Worm (Caenorhabditis elegans) whole organism, L4 larva: ENCODE measurements around the gene srh-63.

ENCODE experiments used
- F10B5.3 ChIP-seq: sonication (generic microtip); optimal IDR thresholded peaks from 2 replicates; lab custom pipeline; 2016; ENCODE audit warnings: mild to moderate bottlenecking, missing genetic modification characterization, missing compliant biosample characterization
- F37D6.2 ChIP-seq: sonication (generic microtip); optimal IDR thresholded peaks from 2 replicates; lab custom pipeline; 2016; ENCODE audit warnings: mild to moderate bottlenecking, missing genetic modification characterization, missing compliant biosample characterization
- R02D3.7 ChIP-seq: fragments of 150-350 bp; sonication (generic microtip); optimal IDR thresholded peaks from 3 replicates; lab custom pipeline; 2014; ENCODE audit warnings: missing biosample characterization, missing genetic modification characterization
- Y105C5A.15 ChIP-seq: fragments of 200-800 bp; sonication (Bioruptor generic); IDR thresholded peaks from 2 replicates; pipeline ENCODE4 v1.3.6; 2022; ENCODE audit warnings: missing genetic modification characterization, missing compliant biosample characterization
- aha-1 ChIP-seq: fragments of 150-350 bp; peaks from one replicate; lab custom pipeline; 2014; ENCODE audit warnings: missing biosample characterization, missing genetic modification characterization
- attf-4 ChIP-seq: sonication (generic microtip); optimal IDR thresholded peaks from 3 replicates; lab custom pipeline; 2017; ENCODE audit warnings: missing biosample characterization, missing genetic modification characterization
- ceh-20 ChIP-seq: fragments of 200-800 bp; sonication (Bioruptor generic); IDR thresholded peaks from 2 replicates; pipeline ENCODE4 v1.3.6; 2022; ENCODE audit warnings: missing genetic modification reagents, missing genetic modification characterization, missing compliant biosample characterization
- ceh-44 ChIP-seq: fragments of 200-800 bp; sonication (Bioruptor generic); IDR thresholded peaks from 2 replicates; pipeline ENCODE4 v1.3.6; 2022; ENCODE audit warnings: missing genetic modification reagents, missing genetic modification characterization, missing compliant biosample characterization
- cey-2 ChIP-seq: sonication (generic microtip); optimal IDR thresholded peaks from 3 replicates; lab custom pipeline; 2017; ENCODE audit warnings: missing genetic modification characterization, mild to moderate bottlenecking, missing compliant biosample characterization, antibody characterized with exemption, borderline replicate concordance; ENCODE audit not compliant: insufficient read depth
- daf-16 ChIP-seq, 3 experiments: sonication (generic microtip); optimal IDR thresholded peaks; 2 replicates each; lab custom pipeline; 2016 to 2017; ENCODE audit warnings: missing genetic modification characterization in 3 of 3, missing genetic modification reagents in 3 of 3, mild to moderate bottlenecking in 2 of 3, missing compliant biosample characterization in 2 of 3, missing biosample characterization in 1 of 3, moderate library complexity in 1 of 3
- daf-8 ChIP-seq: fragments of 200-800 bp; sonication (Bioruptor generic); IDR thresholded peaks from 2 replicates; pipeline ENCODE4 v1.3.6; 2022; ENCODE audit warnings: missing genetic modification characterization, missing compliant biosample characterization
- dmd-9 ChIP-seq: fragments of 200-800 bp; sonication (Bioruptor generic); IDR thresholded peaks from 2 replicates; pipeline ENCODE4 v1.3.6; 2022; ENCODE audit warnings: missing genetic modification reagents, missing genetic modification characterization, missing compliant biosample characterization
- dve-1 ChIP-seq: sonication (generic microtip); optimal IDR thresholded peaks from 2 replicates; lab custom pipeline; 2017; ENCODE audit warnings: antibody characterized with exemption, mild to moderate bottlenecking, missing genetic modification characterization, missing compliant biosample characterization; ENCODE audit not compliant: insufficient read depth
- hlh-30 ChIP-seq: sonication (generic microtip); optimal IDR thresholded peaks from 2 replicates; lab custom pipeline; 2017; ENCODE audit warnings: antibody characterized with exemption, mild to moderate bottlenecking, missing genetic modification characterization, missing compliant biosample characterization; ENCODE audit not compliant: insufficient read depth
- lin-15B ChIP-seq: fragments of 150-350 bp; sonication (generic microtip); optimal IDR thresholded peaks from 3 replicates; lab custom pipeline; 2014; ENCODE audit warnings: missing biosample characterization, missing genetic modification characterization
- lin-39 ChIP-seq: fragments of 150-350 bp; optimal IDR thresholded peaks from 2 replicates; lab custom pipeline; 2014; ENCODE audit warnings: missing biosample characterization, missing genetic modification reagents, missing genetic modification characterization
- lir-3 ChIP-seq: sonication (generic microtip); optimal IDR thresholded peaks from 2 replicates; lab custom pipeline; 2016; ENCODE audit warnings: mild to moderate bottlenecking, missing genetic modification characterization, missing compliant biosample characterization
- lsy-2 ChIP-seq, 2 experiments: fragments of 150-350 bp in 1 of 2; sonication (generic microtip) in 1 of 2; optimal IDR thresholded peaks; 2 replicates each; lab custom pipeline; 2014 to 2017; ENCODE audit warnings: missing biosample characterization in 2 of 2, missing genetic modification characterization in 2 of 2
- mdt-29 ChIP-seq: fragments of 200-800 bp; sonication (Bioruptor generic); IDR thresholded peaks from 2 replicates; pipeline ENCODE4 v1.3.6; 2022; ENCODE audit warnings: missing genetic modification reagents, missing genetic modification characterization, missing compliant biosample characterization
- mxl-2 ChIP-seq: fragments of 200-800 bp; sonication (Bioruptor generic); conservative IDR thresholded peaks from 2 replicates; pipeline ENCODE4 v1.3.6; 2022; ENCODE audit warnings: missing genetic modification reagents, missing genetic modification characterization, missing compliant biosample characterization
- mxl-3 ChIP-seq: fragments of 200-800 bp; sonication (Bioruptor generic); optimal IDR thresholded peaks from 2 replicates; lab custom pipeline; 2018; ENCODE audit warnings: mild to moderate bottlenecking, missing genetic modification characterization, missing compliant biosample characterization
- nhr-102 ChIP-seq: sonication (generic microtip); optimal IDR thresholded peaks from 2 replicates; lab custom pipeline; 2016; ENCODE audit warnings: mild to moderate bottlenecking, missing genetic modification characterization, moderate library complexity, missing compliant biosample characterization
- nhr-11 ChIP-seq: fragments of 150-350 bp; optimal IDR thresholded peaks from 2 replicates; lab custom pipeline; 2014; ENCODE audit warnings: missing biosample characterization, missing genetic modification characterization
- nhr-111 ChIP-seq: fragments of 200-800 bp; sonication (Bioruptor generic); optimal IDR thresholded peaks from 2 replicates; lab custom pipeline; 2018; ENCODE audit warnings: mild to moderate bottlenecking, missing genetic modification characterization, missing compliant biosample characterization
- nhr-28 ChIP-seq: fragments of 150-350 bp; optimal IDR thresholded peaks from 2 replicates; lab custom pipeline; 2014; ENCODE audit warnings: missing biosample characterization, missing genetic modification characterization
- nhr-42 ChIP-seq: fragments of 200-800 bp; sonication (Bioruptor generic); IDR thresholded peaks from 2 replicates; pipeline ENCODE4 v1.3.6; 2022; ENCODE audit warnings: missing genetic modification characterization, missing compliant biosample characterization
- nhr-76 ChIP-seq: fragments of 150-350 bp; optimal IDR thresholded peaks from 2 replicates; lab custom pipeline; 2014; ENCODE audit warnings: missing biosample characterization, missing genetic modification characterization
- pha-4 ChIP-seq, 2 experiments: fragments of 150-350 bp in 1 of 2; fragments of 200-800 bp in 1 of 2; sonication (Bioruptor generic) in 1 of 2; IDR thresholded peaks in 1 of 2; optimal IDR thresholded peaks in 1 of 2; 2 replicates each; pipeline versions ENCODE4 v1.3.6 to Lab custom; 2014 to 2022; ENCODE audit warnings: missing genetic modification characterization in 2 of 2, missing genetic modification reagents in 2 of 2, missing biosample characterization in 1 of 2, missing compliant biosample characterization in 1 of 2
- pqm-1 ChIP-seq: sonication (generic microtip); optimal IDR thresholded peaks from 2 replicates; lab custom pipeline; 2017; ENCODE audit warnings: missing biosample characterization, missing genetic modification characterization
- snpc-1.2 ChIP-seq: fragments of 200-800 bp; sonication (Bioruptor generic); IDR thresholded peaks from 2 replicates; pipeline ENCODE4 v1.3.6; 2022; ENCODE audit warnings: missing genetic modification reagents, missing genetic modification characterization, missing compliant biosample characterization
- spr-3 ChIP-seq: fragments of 200-800 bp; sonication (Bioruptor generic); optimal IDR thresholded peaks from 2 replicates; lab custom pipeline; 2018; ENCODE audit warnings: mild to moderate bottlenecking, missing genetic modification characterization, missing compliant biosample characterization
- tra-1 ChIP-seq: fragments of 200-800 bp; sonication (Bioruptor generic); IDR thresholded peaks from 2 replicates; pipeline ENCODE4 v1.3.6; 2022; ENCODE audit warnings: missing genetic modification reagents, missing genetic modification characterization, missing compliant biosample characterization
- unc-130 ChIP-seq: sonication (generic microtip); optimal IDR thresholded peaks from 2 replicates; lab custom pipeline; 2016; ENCODE audit warnings: missing genetic modification reagents, missing genetic modification characterization, missing compliant biosample characterization
- unc-62 ChIP-seq, 3 experiments: fragments of 150-350 bp in 1 of 3; sonication (generic microtip); optimal IDR thresholded peaks in 2 of 3; peaks in 1 of 3; 1 replicate in 1 of 3; 2 replicates in 2 of 3; lab custom pipeline; 2014 to 2017; ENCODE audit warnings: missing biosample characterization in 3 of 3, missing genetic modification characterization in 3 of 3, missing genetic modification reagents in 3 of 3, missing genotype in 1 of 3
- zag-1 ChIP-seq: fragments of 150-350 bp; optimal IDR thresholded peaks from 2 replicates; lab custom pipeline; 2014; ENCODE audit warnings: missing biosample characterization, missing genetic modification characterization

Gene srh-63

DNA sequence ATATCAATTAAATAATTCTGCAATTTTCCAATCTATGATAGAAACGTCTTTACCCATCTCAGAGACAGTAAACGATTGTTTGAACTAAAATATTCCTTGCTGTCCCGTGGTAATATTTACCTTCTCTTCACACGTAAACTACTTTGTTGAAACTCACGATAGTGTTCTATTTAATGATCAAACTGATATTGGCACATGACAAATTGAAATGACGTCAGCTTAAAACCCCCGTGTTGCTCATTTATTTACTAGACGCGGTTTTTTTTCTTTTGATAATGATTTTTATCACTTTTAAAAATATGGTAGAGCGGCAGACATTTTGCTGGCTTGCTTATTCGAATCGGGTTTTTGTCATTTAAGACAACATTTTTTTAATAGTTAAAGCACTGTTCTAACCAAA, 38.0 kb downstream of the srh-63 start:
- TF ChIP-seq ceh-20 (GFP tag; lab: Robert Waterston, UW): no peak
- no peak for TF ChIP-seq daf-16 (GFP tag; optimal IDR thresholded peaks at IDR 0.05; lab: Kevin White, UChicago)
- peak; percentile 85 for TF ChIP-seq daf-16 (tag; optimal IDR thresholded peaks at IDR 0.05; lab: Kevin White, UChicago)
- peak; percentile 37 for TF ChIP-seq hlh-30 (tag; lab: Kevin White, UChicago)
- no peak for TF ChIP-seq mxl-3 (GFP tag; lab: Kevin White, UChicago)
- peak; percentile 31 for TF ChIP-seq nhr-28 (tag; lab: Kevin White, UChicago)
- peak; percentile 73 for TF ChIP-seq dve-1 (tag; lab: Kevin White, UChicago)
- TF ChIP-seq pqm-1 (tag; lab: Kevin White, UChicago): peak; percentile 36

DNA sequence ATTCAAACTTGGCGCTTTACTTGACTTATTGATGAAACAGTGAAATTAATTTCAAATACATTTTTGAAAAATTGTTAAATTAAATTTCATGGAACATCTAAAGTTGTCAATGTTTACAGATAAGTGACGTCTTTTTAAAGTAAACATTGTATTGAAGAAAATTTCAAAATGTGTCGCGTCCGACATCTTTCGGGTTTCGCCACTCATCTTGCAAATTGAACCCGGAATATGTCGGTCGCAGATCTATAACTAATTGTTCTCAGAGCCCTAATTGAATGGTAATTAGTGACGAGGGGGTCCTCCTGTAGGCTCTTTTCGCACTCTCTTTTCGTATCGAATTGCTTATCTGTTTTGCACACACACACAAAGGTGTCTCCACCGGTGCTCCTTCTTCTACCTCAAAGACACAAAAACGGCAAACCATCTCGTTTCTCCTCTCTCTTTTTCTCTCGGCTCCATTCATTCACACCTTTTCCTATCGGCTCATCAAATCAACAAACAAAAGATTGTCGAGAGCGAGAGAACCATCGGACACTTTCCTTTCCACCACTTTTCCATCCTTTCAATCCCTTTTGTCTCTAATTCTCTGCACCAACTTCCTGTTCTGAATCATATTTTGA, 39.1 kb downstream of the srh-63 start:
- no peak for TF ChIP-seq pha-4 (GFP tag; IDR thresholded peaks at IDR 0.05; lab: Robert Waterston, UW)
- peak; percentile 31 for TF ChIP-seq pha-4 (tag; optimal IDR thresholded peaks at IDR 0.05; lab: Kevin White, UChicago)
- TF ChIP-seq dve-1 (tag; lab: Kevin White, UChicago): peak; percentile 14
- no peak for TF ChIP-seq lin-15B
- no peak for TF ChIP-seq daf-16 (GFP tag; optimal IDR thresholded peaks at IDR 0.05; lab: Kevin White, UChicago)
- TF ChIP-seq daf-16 (tag; optimal IDR thresholded peaks at IDR 0.05; lab: Kevin White, UChicago): peak; percentile 40
- TF ChIP-seq unc-62 (GFP tag; optimal IDR thresholded peaks at IDR 0.05 in 1 of 2; lab: Kevin White, UChicago): peak in 1 of 2 experiments; percentile 80
- TF ChIP-seq unc-62 (tag; optimal IDR thresholded peaks at IDR 0.05; lab: Kevin White, UChicago): no peak
- TF ChIP-seq snpc-1.2: peak; percentile 74; the same call in 1 of the 2 replicates
- peak; percentile 75 for TF ChIP-seq pqm-1 (tag; lab: Kevin White, UChicago)
- TF ChIP-seq zag-1 (tag; lab: Kevin White, UChicago): no peak

ce11 chrIV:14565062-14565461, 41.4 kb downstream of the srh-63 start, which contains the start of gene Y57G11B.2:
Gene Y57G11B.2, plus strand, starts transcription at chrIV:14565362.
- TF ChIP-seq nhr-42 (GFP tag; lab: Robert Waterston, UW) (no peak), ceh-44 (GFP tag; lab: Robert Waterston, UW) (no peak), F10B5.3 (tag; lab: Kevin White, UChicago) (no peak), mdt-29 (GFP tag; lab: Robert Waterston, UW) (no peak), nhr-102 (tag; lab: Kevin White, UChicago) (no peak), F37D6.2 (no peak), unc-130 (no peak), attf-4 (no peak), pqm-1 (tag; lab: Kevin White, UChicago) (no peak), ceh-20 (GFP tag; lab: Robert Waterston, UW) (no peak), Y105C5A.15 (GFP tag; lab: Robert Waterston, UW) (no peak), tra-1 (GFP tag; lab: Robert Waterston, UW) (no peak), lsy-2 (tag; optimal IDR thresholded peaks at IDR 0.05; lab: Kevin White, UChicago) (no peak)

DNA sequence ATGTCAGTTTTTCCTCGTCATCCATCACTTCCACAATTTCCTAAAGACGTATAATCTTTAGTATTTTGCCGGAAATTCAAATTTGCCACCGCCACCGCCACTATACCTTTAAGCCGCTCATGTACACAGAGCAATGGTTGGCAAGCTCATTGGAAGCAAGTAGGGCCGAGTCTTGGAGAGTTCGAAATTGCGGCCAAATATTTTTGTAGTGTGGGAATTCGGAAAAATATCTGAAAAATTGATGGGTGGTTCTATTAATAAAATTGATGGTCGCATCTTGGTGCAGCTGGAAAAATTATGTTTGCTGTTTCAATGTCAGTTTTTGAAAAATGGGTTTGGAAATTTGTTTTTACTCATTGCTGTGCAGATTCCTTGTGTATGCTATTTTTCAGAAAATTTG, 48.0 kb downstream of the srh-63 start:
- no peak for TF ChIP-seq daf-8
- TF ChIP-seq aha-1: peak; percentile 94

ce11 chrIV:14572607-14573006, 48.9 kb downstream of the srh-63 start, which contains the start of gene glb-34:
Gene glb-34, minus strand, starts transcription at chrIV:14572707.
- TF ChIP-seq ceh-44 (GFP tag; lab: Robert Waterston, UW) (no peak), lin-39 (tag; lab: Kevin White, UChicago) (no peak), dmd-9 (GFP tag; lab: Robert Waterston, UW) (no peak), nhr-102 (tag; lab: Kevin White, UChicago) (no peak), mxl-2 (GFP tag; lab: Robert Waterston, UW) (no peak), attf-4 (no peak), cey-2 (tag; lab: Kevin White, UChicago) (no peak), nhr-111 (no peak), lir-3 (no peak), unc-62 (GFP tag; optimal IDR thresholded peaks at IDR 0.05 in 1 of 2; lab: Kevin White, UChicago) (no peak), unc-62 (tag; optimal IDR thresholded peaks at IDR 0.05; lab: Kevin White, UChicago) (no peak), spr-3 (no peak), R02D3.7 (tag; lab: Kevin White, UChicago) (no peak), nhr-11 (tag; lab: Kevin White, UChicago) (no peak), nhr-76 (tag; lab: Kevin White, UChicago) (no peak)
